Worm (Caenorhabditis elegans): Measurements from ENCODE around the gene nekl-4.

DNA sequence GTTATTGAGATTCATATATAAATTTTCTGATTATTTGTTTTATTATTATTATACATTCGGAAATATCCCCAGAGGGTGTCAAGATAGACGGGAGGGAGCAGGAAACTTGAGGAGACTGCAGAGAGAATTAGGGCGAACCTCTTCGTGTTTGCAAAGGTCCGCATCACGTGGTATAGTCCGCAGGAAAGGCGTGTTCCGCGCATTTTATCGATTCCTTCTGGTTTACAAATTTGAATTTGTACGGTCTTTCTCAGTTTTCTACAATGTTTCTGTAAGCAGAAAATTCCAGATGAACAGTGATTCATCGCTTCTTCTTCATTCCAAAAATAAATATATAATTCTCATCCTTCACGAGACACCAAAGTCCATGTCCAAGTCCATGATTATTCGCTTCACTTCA lies 17.4 kb downstream of the nekl-4 start:
- TF ChIP-seq ama-1 (optimal IDR thresholded peaks at IDR 0.05) (no peak), sea-1 (GFP tag; conservative IDR thresholded peaks at IDR 0.05) (no peak), tra-4 (tag; optimal IDR thresholded peaks at IDR 0.05) (no peak)

Measured in whole organism, early embryonic.